Fruit fly (Drosophila melanogaster) whole organism, larva: ENCODE measurements around the gene dy.
A peak's percentile ranks its signal among the peaks of the same experiment; 100 is the strongest.
"Not testable (repeated sequence)": the region's sequence is repeated elsewhere in the genome, so short reads cannot be mapped to it uniquely, and the experiment has no call there.

ENCODE experiments used
- noc ChIP-seq: fragments of 200-800 bp; sonication (Bioruptor generic); optimal IDR thresholded peaks from 3 replicates; lab custom pipeline; 2019; ENCODE audit warnings: missing biosample characterization, mild to moderate bottlenecking, missing genetic modification characterization, moderate library complexity

dy gene

dm6 chrX:11805066-11805766, 26.6 kb upstream of the dy start:
- peak; percentile 34 for TF ChIP-seq noc (tag; lab: Kevin White, UChicago)

dm6 chrX:11799931-11800330, 21.3 kb upstream of the dy start:
- TF ChIP-seq noc (tag; lab: Kevin White, UChicago), result no peak

- TF ChIP-seq noc (tag; lab: Kevin White, UChicago), result no peak
Observed at dm6 chrX:11798522-11798921, 19.9 kb upstream of the dy start.

DNA sequence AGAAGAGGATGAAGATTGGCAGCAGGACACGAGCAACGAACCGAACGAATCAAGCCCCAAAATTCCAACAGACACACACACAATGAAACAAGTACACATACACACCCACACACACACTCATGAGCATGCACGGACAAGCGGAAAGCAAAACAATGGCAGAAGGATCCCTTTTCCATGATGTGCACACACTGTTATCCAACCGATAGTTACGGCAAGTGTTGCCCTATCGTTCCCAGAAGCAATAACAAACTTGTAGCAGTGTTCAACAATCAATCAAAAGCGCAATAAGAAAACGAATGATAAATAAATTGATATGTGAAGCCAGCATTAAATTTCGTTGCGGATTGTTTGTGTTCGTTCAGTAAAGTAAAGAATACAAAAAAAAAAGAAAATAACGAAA, 18.3 kb upstream of the dy start:
- no peak for TF ChIP-seq noc (tag; lab: Kevin White, UChicago)

dm6 chrX:11793434-11793833, 14.8 kb upstream of the dy start:
- TF ChIP-seq noc (tag; lab: Kevin White, UChicago), result no peak

DNA sequence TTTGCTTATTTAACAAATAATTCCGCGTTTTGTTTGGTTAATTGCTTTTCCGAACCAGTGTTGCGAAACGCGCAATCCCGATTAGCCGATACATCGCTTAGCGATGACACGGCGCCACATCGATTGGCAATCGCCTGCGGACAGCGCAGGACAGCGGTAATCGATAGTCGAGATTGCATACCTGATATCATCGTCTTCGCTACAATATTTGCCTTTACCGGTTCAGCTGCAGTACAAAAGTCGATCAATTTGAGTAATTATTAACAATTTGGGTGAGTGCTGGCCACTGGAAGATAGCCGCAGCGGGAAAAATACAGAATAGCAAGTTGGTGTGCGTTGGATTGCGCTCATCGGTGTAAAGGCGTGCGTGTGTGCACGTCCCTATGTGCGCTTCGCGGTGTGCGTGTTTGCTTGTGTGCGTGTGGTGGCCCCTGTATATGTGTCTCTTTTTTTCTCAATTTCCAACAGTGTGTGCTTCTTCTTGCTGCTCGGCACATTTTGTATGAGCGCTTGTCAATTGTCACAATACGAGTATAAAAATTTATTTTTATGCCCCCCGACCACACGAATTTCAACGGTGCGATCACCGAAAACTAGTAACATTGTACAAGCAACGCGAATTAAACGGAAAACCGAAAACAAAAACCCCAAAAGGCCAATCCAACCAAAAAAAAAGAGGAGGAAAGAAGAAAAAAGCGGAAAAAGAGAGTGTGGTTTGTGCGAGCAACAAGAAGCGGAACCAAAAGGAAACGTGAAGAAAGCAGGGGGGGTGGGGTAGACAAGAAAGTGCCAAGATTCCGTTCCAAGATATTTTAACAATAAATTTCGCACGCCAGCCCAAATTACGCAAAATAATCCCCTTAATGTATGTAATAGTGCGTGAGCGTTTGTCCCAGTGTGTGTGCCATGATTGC, 14.1 kb upstream of the dy start, which contains the start of gene CkIIbeta:
CkIIbeta (plus strand) TSS at position 119 of the 914 bp plus-strand sequence.
- peak; percentile 33 for TF ChIP-seq noc (tag; lab: Kevin White, UChicago)

dm6 chrX:11788187-11788870, 9.7 kb upstream of the dy start:
- peak; percentile 46 for TF ChIP-seq noc (tag; lab: Kevin White, UChicago)

- no peak for TF ChIP-seq noc (tag; lab: Kevin White, UChicago)
Observed at dm6 chrX:11787081-11787480, 8.5 kb upstream of the dy start, which contains the start of gene Karl. Gene Karl (plus strand): TSS chrX:11787381.

DNA sequence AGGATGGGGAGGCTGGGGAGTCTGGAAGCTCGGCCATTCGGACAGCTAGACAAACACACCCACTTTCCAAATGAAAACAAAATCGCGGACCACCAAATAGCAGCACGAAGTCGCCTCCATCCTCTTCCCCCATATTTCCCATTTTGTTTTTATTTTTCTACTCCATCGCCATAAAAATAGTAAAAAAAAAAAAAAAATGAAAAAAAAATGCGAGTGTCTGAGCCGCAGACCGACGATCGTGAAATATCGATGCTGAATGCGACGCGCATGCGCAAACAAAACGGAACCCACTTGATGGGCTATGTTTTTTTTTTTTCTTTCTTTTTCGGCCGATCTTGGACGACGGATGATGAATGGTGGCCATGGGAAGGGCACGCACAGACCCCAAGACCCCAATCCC, 6.4 kb upstream of the dy start:
- no peak for TF ChIP-seq noc (tag; lab: Kevin White, UChicago)

- TF ChIP-seq noc (tag; lab: Kevin White, UChicago), result no peak
Observed at dm6 chrX:11775987-11776587, 2.5 kb downstream of the dy start.

DNA sequence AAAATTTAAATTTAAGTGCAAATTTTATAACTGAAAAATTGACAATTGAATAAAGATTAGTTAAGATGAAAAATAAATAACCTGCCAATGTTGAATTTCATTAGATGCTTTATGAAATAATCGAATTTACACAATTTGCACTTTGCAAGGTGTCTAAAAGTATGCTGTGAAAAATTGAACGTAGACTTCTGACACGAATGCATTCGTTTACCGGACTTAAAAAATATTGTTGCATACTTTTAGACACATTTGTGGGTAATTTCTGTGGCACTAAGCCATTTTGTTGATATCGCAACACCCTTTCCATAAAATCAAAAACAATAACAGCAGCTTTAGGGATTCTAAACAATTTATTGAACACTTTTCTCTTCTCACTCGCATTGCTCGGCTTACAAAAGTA, 9.1 kb downstream of the dy start:
- no peak for TF ChIP-seq noc (tag; lab: Kevin White, UChicago)

dm6 chrX:11764540-11765136, 13.9 kb downstream of the dy start, which contains the start of gene CG9360:
Gene CG9360 (minus strand): TSS chrX:11764590.
- no peak for TF ChIP-seq noc (tag; lab: Kevin White, UChicago)

DNA sequence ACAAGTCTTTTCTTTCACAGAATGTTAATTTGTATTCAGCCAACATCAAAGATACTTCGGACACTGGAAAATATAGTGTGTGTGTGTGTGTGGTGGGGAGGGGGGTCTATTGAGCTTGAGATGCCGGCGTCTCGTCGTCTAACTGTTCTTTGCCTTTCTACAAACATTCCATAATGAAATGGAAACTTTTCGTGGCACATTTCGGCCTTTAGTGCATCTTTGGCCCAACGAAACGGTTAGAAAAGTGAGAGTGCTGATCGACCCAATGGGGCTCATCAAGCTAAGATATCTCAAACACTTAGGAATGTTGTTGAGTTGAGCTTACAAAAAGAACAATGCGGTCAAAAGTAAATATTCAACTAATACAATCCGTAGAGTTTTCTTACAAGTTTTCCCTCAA, 21.7 kb downstream of the dy start:
- no peak for TF ChIP-seq noc (tag; lab: Kevin White, UChicago)

- not testable (repeated sequence) for TF ChIP-seq noc (tag; lab: Kevin White, UChicago)
Observed at dm6 chrX:11753973-11754372, 24.6 kb downstream of the dy start, which contains the start of gene m. Gene m (plus strand): TSS chrX:11754273.

DNA sequence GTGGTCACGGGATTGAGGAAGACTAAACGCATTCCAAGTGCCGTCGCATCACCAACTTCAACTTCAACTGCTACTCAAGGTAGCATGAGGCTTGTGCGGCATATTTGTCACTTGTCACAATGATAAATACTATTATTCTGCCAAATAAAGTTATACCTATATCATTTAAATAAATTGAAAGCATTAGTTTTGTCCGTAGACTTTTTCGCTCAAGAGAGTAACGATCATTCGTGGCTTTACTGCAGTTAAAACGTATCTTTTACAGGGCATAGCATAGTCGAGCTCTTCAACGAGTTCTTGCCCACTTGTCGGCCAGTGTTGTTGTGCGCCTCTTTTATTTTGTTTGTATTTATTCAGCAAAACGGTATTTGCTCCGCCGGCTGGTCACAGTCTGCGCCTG, 42.2 kb downstream of the dy start:
- TF ChIP-seq noc (tag; lab: Kevin White, UChicago), result no peak
